Worm (Caenorhabditis elegans): Measurements from ENCODE around the gene pst-2.
A peak's percentile ranks its signal among the peaks of the same experiment; 100 is the strongest.

pst-2 gene

ce11 chrIII:5678935-5679334 is 1.3 kb upstream of the pst-2 start, which contains the start of the genes ska-3 and rps-12 (continued):
- TF ChIP-seq K12H6.12 (tag; optimal IDR thresholded peaks at IDR 0.05): peak; percentile 91
- TF ChIP-seq dpff-1 (tag; optimal IDR thresholded peaks at IDR 0.05): no peak
- TF ChIP-seq B0336.3 (GFP tag; IDR thresholded peaks at IDR 0.05): peak; percentile 80
- TF ChIP-seq snpc-3.4 (tag; optimal IDR thresholded peaks at IDR 0.05): peak; percentile 93
- TF ChIP-seq ceh-91 (GFP tag; IDR thresholded peaks at IDR 0.05): peak; percentile 87
- peak; percentile 43 for TF ChIP-seq B0035.1 (tag; optimal IDR thresholded peaks at IDR 0.05)
- TF ChIP-seq egrh-3 (GFP tag; IDR thresholded peaks at IDR 0.05): peak; percentile 42; the same call in 1 of the 2 replicates
- no peak for TF ChIP-seq nhr-27 (tag; optimal IDR thresholded peaks at IDR 0.05)
- no peak for TF ChIP-seq attf-6 (GFP tag; IDR thresholded peaks at IDR 0.05)
- TF ChIP-seq bed-1 (GFP tag; IDR thresholded peaks at IDR 0.05): no peak
- no peak for TF ChIP-seq F55B11.4 (tag; optimal IDR thresholded peaks at IDR 0.05; ENCODE audit: borderline replicate concordance, insufficient read depth)
- peak; percentile 73 for TF ChIP-seq xnd-1 (tag; optimal IDR thresholded peaks at IDR 0.05)
- peak; percentile 78 for TF ChIP-seq snpc-4 (GFP tag; optimal IDR thresholded peaks at IDR 0.05)
- peak; percentile 77 to 88 (median 86) for TF ChIP-seq snpc-4 (tag; optimal IDR thresholded peaks at IDR 0.05)
- TF ChIP-seq cebp-2 (GFP tag; IDR thresholded peaks at IDR 0.05): no peak
- TF ChIP-seq tbx-9 (tag; optimal IDR thresholded peaks at IDR 0.05; ENCODE audit: borderline replicate concordance): no peak
- TF ChIP-seq ceh-40 (GFP tag; IDR thresholded peaks at IDR 0.05): no peak
- peak; percentile 17 for TF ChIP-seq rpc-1 (optimal IDR thresholded peaks at IDR 0.05)
- peak; percentile 0 for TF ChIP-seq rpc-1 (tag; optimal IDR thresholded peaks at IDR 0.05)
- TF ChIP-seq sea-2 (GFP tag; IDR thresholded peaks at IDR 0.05): no peak
- TF ChIP-seq ztf-3 (GFP tag; optimal IDR thresholded peaks at IDR 0.05): peak; percentile 22
- peak; percentile 97 for TF ChIP-seq dox-1 (GFP tag; IDR thresholded peaks at IDR 0.05)
- TF ChIP-seq unc-130 (GFP tag; optimal IDR thresholded peaks at IDR 0.05): peak; percentile 70
- no peak for TF ChIP-seq zfh-2 (GFP tag; conservative IDR thresholded peaks at IDR 0.05)
- TF ChIP-seq attf-3 (GFP tag; conservative IDR thresholded peaks at IDR 0.05): peak; percentile 82
- TF ChIP-seq F10E7.11 (tag; optimal IDR thresholded peaks at IDR 0.05): no peak
- TF ChIP-seq mes-4 (tag; optimal IDR thresholded peaks at IDR 0.05): no peak
- peak; percentile 95 for TF ChIP-seq madf-6 (GFP tag; IDR thresholded peaks at IDR 0.05)
- TF ChIP-seq rcor-1 (GFP tag; IDR thresholded peaks at IDR 0.05): peak; percentile 96
- no peak for TF ChIP-seq lag-1 (GFP tag; IDR thresholded peaks at IDR 0.05)

- TF ChIP-seq cebp-2 (GFP tag; IDR thresholded peaks at IDR 0.05): no peak
- TF ChIP-seq chd-7 (tag; optimal IDR thresholded peaks at IDR 0.05): no peak
- no peak for TF ChIP-seq K11D2.4 (GFP tag; IDR thresholded peaks at IDR 0.05)
- TF ChIP-seq F57A8.1 (GFP tag; optimal IDR thresholded peaks at IDR 0.05): no peak
- no peak for TF ChIP-seq Y67H2A.10 (GFP tag; conservative IDR thresholded peaks at IDR 0.05)
- TF ChIP-seq Y95B8A.8 (GFP tag; IDR thresholded peaks at IDR 0.05): no peak
- no peak for TF ChIP-seq madf-6 (GFP tag; IDR thresholded peaks at IDR 0.05)
- no peak for TF ChIP-seq Y79H2A.3 (GFP tag; conservative IDR thresholded peaks at IDR 0.05)
- TF ChIP-seq ztf-25 (GFP tag; IDR thresholded peaks at IDR 0.05): no peak
- no peak for TF ChIP-seq nfyb-1 (GFP tag; IDR thresholded peaks at IDR 0.05)
- TF ChIP-seq ceh-91 (GFP tag; IDR thresholded peaks at IDR 0.05): no peak
- TF ChIP-seq dox-1 (GFP tag; IDR thresholded peaks at IDR 0.05): no peak
- no peak for TF ChIP-seq madf-8 (GFP tag; conservative IDR thresholded peaks at IDR 0.05)
- no peak for TF ChIP-seq B0261.1 (tag; optimal IDR thresholded peaks at IDR 0.05)
- TF ChIP-seq hsf-1 (GFP tag; IDR thresholded peaks at IDR 0.05): no peak
- TF ChIP-seq pbrm-1 (GFP tag; IDR thresholded peaks at IDR 0.05): no peak
- TF ChIP-seq let-607 (tag; optimal IDR thresholded peaks at IDR 0.05): no peak
- no peak for TF ChIP-seq xnd-1 (tag; optimal IDR thresholded peaks at IDR 0.05)
- no peak for TF ChIP-seq snpc-4 (GFP tag; optimal IDR thresholded peaks at IDR 0.05)
- no peak for TF ChIP-seq snpc-4 (tag; optimal IDR thresholded peaks at IDR 0.05)
These were observed 3.8 kb downstream of the pst-2 start, which contains the start of gene rcan-1 for ce11 chrIII:5683998-5684397. Gene rcan-1, minus strand, starts transcription at chrIII:5684098.
